Worm (Caenorhabditis elegans): ENCODE results near the gene fdgt-2.
"Not testable (repeated sequence)": the region's sequence is repeated elsewhere in the genome, so short reads cannot be mapped to it uniquely, and the experiment has no call there.

fdgt-2 gene

DNA sequence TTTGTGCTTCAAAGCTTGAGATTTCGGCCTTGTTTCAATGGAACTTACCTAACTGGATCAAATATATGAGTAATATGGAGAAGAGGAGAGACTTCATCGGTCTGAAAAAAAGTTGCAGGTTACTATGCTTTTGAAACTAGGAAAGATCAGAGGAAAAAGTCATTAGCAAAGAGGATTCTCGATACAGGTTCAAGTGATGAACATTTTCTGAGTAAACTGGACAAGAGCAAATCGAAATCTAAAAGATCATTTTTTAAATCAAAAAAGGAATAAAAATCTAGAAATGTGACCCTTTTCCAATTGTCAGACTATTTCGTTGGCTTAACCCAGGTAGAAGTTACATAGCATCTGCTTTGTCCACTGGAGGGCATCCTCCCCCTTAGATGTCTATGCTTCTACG lies 12.7 kb upstream of the fdgt-2 start, which contains the start of gene skpo-1:
skpo-1 (minus strand) TSS at position 101 of the 400 bp plus-strand sequence.
- no peak for TF ChIP-seq unc-62 (GFP tag; optimal IDR thresholded peaks at IDR 0.05)

DNA sequence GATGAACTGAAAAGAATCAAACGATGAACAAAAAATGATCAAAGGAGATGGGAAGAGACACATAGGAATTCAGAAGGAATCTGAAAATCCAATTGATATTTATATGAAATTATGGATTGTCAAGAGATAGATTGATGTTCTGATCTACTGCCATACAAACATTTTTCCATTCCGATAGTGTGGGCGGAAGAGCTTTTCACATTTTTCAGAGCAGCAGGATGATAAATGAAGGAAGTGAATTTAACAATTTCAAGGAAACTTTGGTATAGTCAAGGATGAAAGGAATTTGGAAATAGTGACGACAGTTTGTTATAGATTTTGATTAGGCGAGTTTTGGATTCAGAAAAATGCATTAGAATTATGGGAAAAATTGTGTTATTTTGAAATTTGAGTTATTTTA lies 12.1 kb upstream of the fdgt-2 start, which contains the start of gene ubc-24:
ubc-24 (plus strand) TSS at position 301 of the 400 bp plus-strand sequence.
- TF ChIP-seq unc-62 (GFP tag; optimal IDR thresholded peaks at IDR 0.05): no peak

DNA sequence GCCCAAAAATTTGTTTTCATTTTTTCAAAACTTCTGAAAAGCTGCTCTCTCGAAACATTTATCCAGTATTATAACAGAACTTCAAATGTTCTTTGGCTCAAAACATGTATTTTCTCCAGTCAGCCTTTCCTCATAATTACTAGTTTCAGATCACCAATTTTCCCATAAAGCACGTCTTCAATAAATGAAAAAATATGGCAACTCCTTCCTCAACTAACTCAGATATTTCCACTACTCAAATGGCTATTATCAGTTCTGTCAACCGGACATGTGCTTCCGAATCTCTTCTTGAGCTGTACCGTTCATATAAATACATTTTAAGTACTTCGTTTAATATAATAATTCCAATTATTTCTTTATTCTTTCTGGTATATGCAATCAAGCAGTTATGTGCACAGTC lies 9.9 kb upstream of the fdgt-2 start, which contains the start of gene sra-13:
sra-13 (plus strand) TSS at position 195 of the 400 bp plus-strand sequence.
- no peak for TF ChIP-seq unc-62 (GFP tag; optimal IDR thresholded peaks at IDR 0.05)

DNA sequence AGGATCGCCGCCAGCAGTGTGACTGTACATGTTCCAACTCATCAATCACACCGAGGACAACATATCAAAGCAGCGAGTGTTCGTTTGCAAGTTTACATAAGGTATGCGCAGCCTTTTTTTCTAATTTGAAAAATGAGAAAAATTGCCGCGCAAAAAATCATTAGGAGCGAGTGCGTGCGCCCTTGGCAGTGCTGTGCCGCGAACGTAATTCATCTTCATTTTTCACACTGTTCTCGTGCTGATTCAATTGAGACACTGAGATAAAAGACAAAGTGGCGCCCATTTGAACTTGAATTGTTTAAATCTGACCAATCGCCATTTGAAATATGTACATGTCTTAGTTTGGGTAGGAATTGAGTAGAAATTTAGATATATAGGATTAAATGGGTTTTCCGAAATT lies 7.9 kb upstream of the fdgt-2 start:
- TF ChIP-seq unc-62 (GFP tag; optimal IDR thresholded peaks at IDR 0.05): no peak

DNA sequence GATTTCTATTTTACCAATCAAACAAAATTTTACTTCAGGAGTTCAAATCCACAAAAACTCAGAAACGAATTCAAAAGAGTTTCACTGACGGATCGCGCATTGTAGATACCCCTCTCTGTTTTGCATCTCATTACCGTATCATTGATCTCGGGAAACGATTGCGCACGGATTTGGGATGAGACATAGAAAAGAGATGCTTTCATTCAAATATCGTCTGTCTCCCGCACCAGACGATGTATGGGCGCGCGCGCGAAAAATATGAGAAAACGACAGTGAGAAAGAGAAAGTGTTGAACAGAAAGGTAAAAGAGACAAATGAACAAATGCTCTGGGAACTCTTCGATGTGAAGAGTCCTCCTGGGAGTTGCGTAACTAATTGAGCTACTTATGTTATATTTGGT lies 6.4 kb upstream of the fdgt-2 start:
- TF ChIP-seq unc-62 (GFP tag; optimal IDR thresholded peaks at IDR 0.05): no peak

DNA sequence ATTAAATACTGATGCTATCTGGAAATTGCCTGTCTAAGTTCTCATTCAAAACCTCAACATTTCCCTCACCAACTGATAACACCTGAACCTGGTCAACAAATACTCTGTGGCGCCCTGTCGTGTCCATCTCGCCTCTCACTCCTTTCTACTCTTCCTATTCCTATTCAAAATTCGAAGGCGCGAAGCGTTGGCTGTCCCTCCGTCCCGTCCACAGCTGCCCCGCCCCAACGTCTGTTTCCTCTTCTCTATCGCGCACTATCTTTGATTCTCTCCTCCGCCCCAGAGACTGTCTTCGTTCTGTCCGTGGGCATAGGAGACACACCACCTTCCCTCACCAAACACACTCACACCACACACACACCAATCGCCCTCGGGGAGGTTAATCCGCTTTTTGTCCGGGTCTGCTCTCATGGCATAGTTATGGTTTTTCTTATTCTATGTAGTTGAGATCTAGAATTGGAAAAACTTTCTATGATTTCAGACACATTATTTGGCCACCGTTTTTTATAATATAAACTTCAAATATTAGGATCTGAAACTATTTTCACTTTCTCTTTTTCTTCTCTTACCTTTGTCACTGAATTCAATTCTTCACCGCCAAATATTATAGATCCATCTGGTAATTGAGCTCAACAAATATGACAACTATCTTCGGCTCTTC lies 5.2 kb upstream of the fdgt-2 start, which contains the start of gene efl-3:
efl-3 (plus strand) TSS at position 611 of the 661 bp plus-strand sequence.
- TF ChIP-seq unc-62 (GFP tag; optimal IDR thresholded peaks at IDR 0.05): no peak

DNA sequence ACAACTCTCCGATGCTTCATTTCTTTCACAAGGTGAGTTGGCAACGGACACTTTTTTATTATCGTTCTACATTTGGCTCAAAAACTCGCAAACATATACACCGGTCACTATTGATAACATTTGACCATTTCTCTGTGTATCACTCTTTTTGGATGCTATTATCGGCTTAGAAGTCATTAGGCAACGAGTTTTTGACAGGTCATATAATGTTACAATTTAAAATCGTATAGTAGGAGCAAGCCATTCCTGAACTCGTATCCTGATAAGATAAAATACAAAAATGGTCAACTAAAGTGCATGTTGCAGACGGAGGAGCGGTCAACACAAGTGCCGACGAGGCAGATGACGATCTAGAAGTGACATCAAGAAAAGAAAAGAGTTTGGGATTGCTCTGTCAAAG lies 4.5 kb upstream of the fdgt-2 start:
- no peak for TF ChIP-seq unc-62 (GFP tag; optimal IDR thresholded peaks at IDR 0.05)

DNA sequence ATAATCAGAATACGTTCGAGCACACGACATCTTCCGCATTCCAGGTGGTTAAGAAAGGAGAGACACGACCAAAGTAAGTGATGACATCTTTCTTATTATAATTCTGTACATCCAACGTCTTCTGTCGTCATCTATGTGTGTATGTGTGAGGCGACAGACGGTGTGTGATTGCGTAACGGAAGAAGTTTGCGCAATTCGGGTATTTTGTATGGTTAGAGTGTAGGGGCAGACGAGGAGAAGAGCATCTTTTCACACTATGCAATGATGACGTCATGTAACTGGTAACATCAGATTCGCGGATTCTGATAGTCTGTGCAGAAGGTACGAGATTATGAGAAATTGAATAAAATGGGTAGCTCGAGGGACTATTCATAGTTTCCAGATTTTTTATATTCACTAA lies 2.4 kb upstream of the fdgt-2 start:
- no peak for TF ChIP-seq unc-62 (GFP tag; optimal IDR thresholded peaks at IDR 0.05)

DNA sequence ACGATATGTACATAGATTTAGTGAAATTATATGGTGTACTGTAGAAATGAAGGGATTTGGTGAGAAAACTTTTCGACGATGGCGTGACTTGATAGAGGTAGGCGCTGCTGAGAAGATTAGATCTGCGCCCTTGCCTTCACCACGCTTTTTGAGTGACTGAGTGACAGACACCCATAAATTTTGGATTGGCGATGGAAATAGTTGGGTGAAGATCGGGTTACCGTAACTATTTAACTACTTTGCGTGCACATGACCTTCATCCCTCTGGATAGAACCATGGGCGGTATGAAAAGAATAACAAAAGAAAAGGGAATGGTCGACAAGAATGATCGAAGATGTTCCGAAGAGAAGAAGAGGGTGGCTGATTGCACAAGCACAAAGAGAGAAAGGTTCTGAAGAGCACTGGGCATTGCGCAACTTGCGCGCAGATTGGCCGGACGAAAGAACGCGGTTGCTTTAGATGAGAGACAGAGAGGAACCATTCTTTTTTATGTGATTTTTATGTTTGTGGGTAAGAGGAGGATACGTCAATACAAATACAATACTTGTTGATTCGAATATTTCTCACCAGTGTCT lies 1.9 kb upstream of the fdgt-2 start:
- TF ChIP-seq unc-62 (GFP tag; optimal IDR thresholded peaks at IDR 0.05): no peak

DNA sequence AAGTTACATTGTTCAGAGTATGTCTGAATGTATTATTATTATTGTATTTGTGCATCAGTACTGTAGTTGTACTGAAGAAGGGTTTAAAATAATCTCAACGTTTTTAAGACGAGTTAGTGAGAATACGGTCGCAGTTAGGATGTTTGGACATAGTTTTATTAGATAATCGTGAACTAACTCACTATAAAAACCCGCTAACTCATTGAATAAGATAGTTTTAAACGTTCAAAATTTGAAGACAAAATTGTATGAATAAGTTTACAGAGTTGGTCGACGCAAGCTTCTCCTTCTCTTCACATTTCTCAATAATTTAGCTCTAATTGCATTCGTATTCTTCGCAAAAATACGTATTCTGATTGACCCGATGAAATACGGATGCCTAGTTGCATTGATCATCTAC lies 1.6 kb downstream of the fdgt-2 start:
- TF ChIP-seq unc-62 (GFP tag; optimal IDR thresholded peaks at IDR 0.05): no peak

DNA sequence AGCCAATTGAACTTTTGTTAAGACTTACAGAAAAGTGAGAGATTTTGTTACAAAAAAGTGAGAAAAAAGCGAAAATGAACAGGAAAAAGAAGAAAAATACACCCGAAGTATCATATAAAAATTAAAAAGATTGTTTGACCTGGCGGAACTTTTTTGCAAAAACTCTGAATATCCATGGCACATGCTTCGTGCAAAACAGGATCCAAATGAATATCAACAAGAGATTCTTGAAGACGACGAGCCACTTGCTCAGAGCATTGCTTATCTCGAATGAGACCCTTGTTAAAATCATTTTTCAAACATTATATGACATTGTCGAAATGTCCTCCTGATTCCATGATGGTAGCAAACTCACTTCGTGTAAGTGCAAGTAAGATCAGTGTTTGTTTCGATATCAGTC lies 2.4 kb downstream of the fdgt-2 start, which contains the start of gene F14E5.8:
F14E5.8 (plus strand) TSS at position 301 of the 400 bp plus-strand sequence.
- TF ChIP-seq unc-62 (GFP tag; optimal IDR thresholded peaks at IDR 0.05): not testable (repeated sequence)

DNA sequence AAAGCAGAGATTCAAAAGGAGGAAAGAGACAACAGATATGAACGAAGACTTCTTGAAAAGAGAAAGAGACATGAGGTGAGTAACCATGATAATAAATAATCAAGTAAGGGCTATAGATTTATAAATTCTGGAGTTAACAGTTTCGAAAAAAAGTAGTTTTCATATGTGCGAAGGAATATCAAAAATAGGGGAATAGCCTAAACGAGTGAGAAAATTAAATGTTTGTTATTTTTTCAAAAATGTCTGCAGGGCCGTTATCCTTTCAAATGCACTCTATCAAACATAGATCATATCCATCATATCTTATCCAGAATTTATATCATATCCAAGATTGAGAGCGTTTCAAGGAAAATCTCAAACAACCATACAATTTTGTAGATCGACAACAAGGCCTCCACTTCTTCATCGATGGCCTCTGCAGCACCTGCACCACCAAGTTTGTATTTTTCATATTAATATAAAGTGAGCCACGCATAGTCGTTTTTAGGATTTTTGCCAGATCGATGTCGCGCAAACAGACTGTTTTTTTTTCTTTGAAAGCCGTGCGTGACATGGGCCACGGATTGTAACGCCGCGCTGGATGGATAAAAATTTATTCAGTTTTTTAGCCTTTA lies 3.5 kb downstream of the fdgt-2 start:
- TF ChIP-seq unc-62 (GFP tag; optimal IDR thresholded peaks at IDR 0.05): no peak

DNA sequence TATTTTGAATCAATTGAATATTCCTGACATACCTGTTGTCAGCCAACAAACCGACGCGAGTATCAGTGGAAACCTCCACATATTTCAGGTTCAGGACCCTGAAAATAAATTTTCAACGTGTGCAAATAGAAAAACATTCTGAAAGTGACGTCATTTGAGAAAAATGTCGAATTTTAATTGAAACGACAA lies 11.2 kb downstream of the fdgt-2 start, which contains the start of gene F14E5.2:
F14E5.2 (minus strand) TSS at position 101 of the 189 bp plus-strand sequence.
- TF ChIP-seq unc-62 (GFP tag; optimal IDR thresholded peaks at IDR 0.05): no peak

DNA sequence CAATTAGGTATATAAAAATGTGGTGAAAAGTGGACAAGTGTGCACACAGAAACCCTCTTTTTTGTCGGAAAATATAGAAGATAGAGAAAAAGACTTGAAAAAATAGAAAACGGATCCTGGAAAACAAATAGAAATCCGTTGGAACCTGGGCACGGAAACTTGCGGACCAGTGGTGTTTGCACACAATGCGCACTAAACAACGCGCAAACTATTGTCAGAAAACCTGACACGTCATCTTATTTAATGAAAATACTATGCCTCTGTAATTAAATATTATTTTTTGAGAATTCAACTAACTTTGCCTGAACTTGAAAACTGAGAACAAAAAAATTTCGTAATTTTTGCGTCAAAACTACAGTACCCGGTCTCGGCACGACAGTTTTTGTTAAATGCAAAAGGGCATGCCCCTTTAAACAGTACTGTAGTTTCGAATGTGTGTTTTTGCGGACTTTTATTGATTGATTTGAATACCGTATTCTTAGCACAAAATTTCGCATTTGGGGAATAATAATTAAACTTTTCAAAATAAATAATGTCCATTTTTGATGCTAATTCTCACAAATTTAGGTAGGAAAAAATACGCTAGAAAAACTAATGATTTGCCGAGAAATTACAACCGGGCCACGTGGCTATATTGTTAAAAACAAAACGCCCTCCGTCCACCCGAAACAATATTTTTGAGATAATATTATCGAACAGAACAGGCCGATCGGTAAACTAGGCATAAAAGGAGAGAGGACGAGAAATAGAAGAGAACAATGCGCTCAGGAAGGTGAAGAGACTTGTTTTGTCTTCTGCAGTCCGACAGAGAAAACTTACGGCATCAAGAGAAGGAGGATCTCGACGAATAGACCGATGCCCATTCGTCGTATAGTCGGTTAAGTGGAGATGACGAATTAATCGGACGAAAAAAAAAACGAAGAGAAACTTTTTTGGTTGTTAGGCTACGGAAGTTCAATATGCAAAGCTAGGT lies 11.8 kb downstream of the fdgt-2 start:
- no peak for TF ChIP-seq unc-62 (GFP tag; optimal IDR thresholded peaks at IDR 0.05)

DNA sequence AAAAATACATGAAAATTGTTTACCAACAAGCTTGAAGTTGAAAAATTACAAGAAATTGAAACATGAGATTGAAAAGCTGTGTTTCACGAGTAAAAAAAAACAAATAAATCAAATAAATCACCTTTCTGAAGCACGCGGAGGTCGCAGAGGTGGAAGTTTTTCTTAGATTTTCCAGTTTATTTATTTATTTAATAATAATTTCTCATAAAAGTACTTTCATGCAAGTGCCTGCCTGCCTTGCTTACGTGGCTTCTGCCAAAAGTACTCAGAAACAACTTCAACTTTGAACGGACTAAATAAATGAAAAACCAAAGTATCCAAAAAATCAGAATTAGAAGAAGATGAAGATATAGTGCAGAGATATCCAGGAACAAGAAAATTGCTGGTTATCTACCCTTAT lies 14.5 kb downstream of the fdgt-2 start, which contains the start of gene acp-2:
acp-2 (minus strand) TSS at position 101 of the 400 bp plus-strand sequence.
- no peak for TF ChIP-seq unc-62 (GFP tag; optimal IDR thresholded peaks at IDR 0.05)

DNA sequence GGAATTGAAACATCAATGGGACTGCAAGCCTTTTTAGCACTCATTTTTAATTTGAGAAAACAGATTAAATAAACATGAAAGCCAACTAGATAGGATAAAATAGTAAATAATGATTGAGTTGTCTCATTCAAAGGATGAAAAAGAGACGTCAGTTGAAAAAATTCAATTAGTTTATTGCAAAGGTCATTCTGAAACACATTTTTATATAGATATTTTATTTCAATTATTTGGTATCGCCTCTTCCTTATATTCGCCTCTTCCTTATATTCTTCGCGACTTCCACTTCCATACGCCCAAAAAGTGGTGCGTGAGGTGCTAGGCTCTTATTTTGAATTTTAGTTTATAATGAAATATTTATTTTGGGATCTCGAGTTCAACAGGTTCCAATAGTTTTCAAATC lies 17.6 kb downstream of the fdgt-2 start, which contains the start of gene acp-4:
acp-4 (minus strand) TSS at position 101 of the 400 bp plus-strand sequence.
- no peak for TF ChIP-seq unc-62 (GFP tag; optimal IDR thresholded peaks at IDR 0.05)

Measured in whole organism, dauer.